Worm (Caenorhabditis elegans) whole organism, midembryonic: ENCODE measurements around the gene str-118.

Source experiments
- T22C8.4 ChIP-seq: fragments of 200-800 bp; sonication (Bioruptor generic); IDR thresholded peaks from 2 replicates; pipeline ENCODE4 v1.3.6; 2022; ENCODE audit warnings: missing genetic modification characterization, missing compliant biosample characterization
- cog-1 ChIP-seq: sonication (generic microtip); optimal IDR thresholded peaks from 2 replicates; lab custom pipeline; 2016; ENCODE audit warnings: missing genetic modification characterization, missing compliant biosample characterization
- flt-1 ChIP-seq: fragments of 200-800 bp; sonication (Bioruptor generic); IDR thresholded peaks from 2 replicates; pipeline ENCODE4 v1.3.6; 2022; ENCODE audit warnings: missing genetic modification characterization, missing compliant biosample characterization
- klf-2 ChIP-seq: fragments of 200-800 bp; sonication (Bioruptor generic); conservative IDR thresholded peaks from 2 replicates; pipeline ENCODE4 v1.3.6; 2022; ENCODE audit warnings: missing genetic modification reagents, missing genetic modification characterization, missing compliant biosample characterization
- med-1 ChIP-seq: sonication (generic microtip); optimal IDR thresholded peaks from 2 replicates; lab custom pipeline; 2017; ENCODE audit warnings: missing genetic modification characterization, mild to moderate bottlenecking, missing compliant biosample characterization, antibody characterized with exemption, missing genetic modification reagents; ENCODE audit not compliant: insufficient read depth
- ref-1 ChIP-seq: fragments of 200-800 bp; sonication (Bioruptor generic); conservative IDR thresholded peaks from 2 replicates; pipeline ENCODE4 v1.3.6; 2022; ENCODE audit warnings: missing genetic modification reagents, missing genetic modification characterization, missing compliant biosample characterization
- tab-1 ChIP-seq: fragments of 200-800 bp; sonication (Bioruptor generic); IDR thresholded peaks from 2 replicates; pipeline ENCODE4 v1.3.6; 2022; ENCODE audit warnings: missing genetic modification characterization, missing compliant biosample characterization
- ztf-23 ChIP-seq: fragments of 200-800 bp; sonication (Bioruptor generic); IDR thresholded peaks from 2 replicates; pipeline ENCODE4 v1.3.6; 2022; ENCODE audit warnings: missing genetic modification reagents, missing genetic modification characterization, missing compliant biosample characterization
- ztf-29 ChIP-seq: fragments of 200-800 bp; sonication (Bioruptor generic); IDR thresholded peaks from 2 replicates; pipeline ENCODE4 v1.3.6; 2022; ENCODE audit warnings: missing genetic modification reagents, missing genetic modification characterization, missing compliant biosample characterization

DNA sequence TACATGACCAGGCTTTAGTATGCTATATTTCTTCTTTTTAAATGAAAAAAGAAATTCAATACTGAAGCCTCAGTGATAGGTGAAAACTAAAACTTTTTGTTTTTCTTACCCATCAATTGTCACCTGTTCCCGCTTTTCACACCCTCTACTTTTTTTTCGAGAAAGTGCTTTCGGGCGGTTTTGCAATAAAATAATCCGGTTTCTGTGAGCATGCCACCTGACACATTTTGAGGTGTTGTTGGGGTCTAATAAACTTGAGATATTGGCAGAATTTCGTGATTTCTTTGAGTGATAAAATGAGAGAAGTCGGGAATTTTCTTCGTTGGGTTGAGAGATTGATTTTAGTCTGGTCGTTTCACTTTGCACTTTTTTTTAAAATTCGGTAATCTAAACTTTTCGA lies 8.1 kb downstream of the str-118 start:
- TF ChIP-seq flt-1 (GFP tag; lab: Robert Waterston, UW) (no peak), ztf-23 (GFP tag; lab: Robert Waterston, UW) (no peak), tab-1 (GFP tag; lab: Robert Waterston, UW) (no peak), ztf-29 (no peak), cog-1 (no peak), T22C8.4 (GFP tag; lab: Robert Waterston, UW) (no peak), med-1 (no peak), ref-1 (GFP tag; lab: Robert Waterston, UW) (no peak), klf-2 (GFP tag; lab: Robert Waterston, UW) (no peak)
